Worm (Caenorhabditis elegans) whole organism, L4 larva: ENCODE measurements around the gene ppk-3.
A peak's percentile ranks its signal among the peaks of the same experiment; 100 is the strongest.

Source experiments
- F26F4.8 ChIP-seq: fragments of 200-800 bp; sonication (Bioruptor generic); conservative IDR thresholded peaks from 2 replicates; pipeline ENCODE4 v1.3.6; 2022; ENCODE audit warnings: missing genetic modification characterization, missing compliant biosample characterization
- Y105C5A.15 ChIP-seq: fragments of 200-800 bp; sonication (Bioruptor generic); IDR thresholded peaks from 2 replicates; pipeline ENCODE4 v1.3.6; 2022; ENCODE audit warnings: missing genetic modification characterization, missing compliant biosample characterization
- aha-1 ChIP-seq: fragments of 150-350 bp; peaks from one replicate; lab custom pipeline; 2014; ENCODE audit warnings: missing biosample characterization, missing genetic modification characterization
- ceh-82 ChIP-seq: sonication (generic microtip); optimal IDR thresholded peaks from 2 replicates; lab custom pipeline; 2017; ENCODE audit warnings: missing biosample characterization, missing genetic modification characterization
- daf-8 ChIP-seq: fragments of 200-800 bp; sonication (Bioruptor generic); IDR thresholded peaks from 2 replicates; pipeline ENCODE4 v1.3.6; 2022; ENCODE audit warnings: missing genetic modification characterization, missing compliant biosample characterization
- dmd-6 ChIP-seq: fragments of 200-800 bp; sonication (Bioruptor generic); IDR thresholded peaks from 2 replicates; pipeline ENCODE4 v1.3.6; 2022; ENCODE audit warnings: missing genetic modification reagents, missing genetic modification characterization, missing compliant biosample characterization
- dve-1 ChIP-seq: sonication (generic microtip); optimal IDR thresholded peaks from 2 replicates; lab custom pipeline; 2017; ENCODE audit warnings: antibody characterized with exemption, mild to moderate bottlenecking, missing genetic modification characterization, missing compliant biosample characterization; ENCODE audit not compliant: insufficient read depth
- egl-27 ChIP-seq: sonication (generic microtip); optimal IDR thresholded peaks from 3 replicates; lab custom pipeline; 2017; ENCODE audit warnings: missing biosample characterization, missing genetic modification reagents, missing genetic modification characterization
- hlh-30 ChIP-seq: sonication (generic microtip); optimal IDR thresholded peaks from 2 replicates; lab custom pipeline; 2017; ENCODE audit warnings: antibody characterized with exemption, mild to moderate bottlenecking, missing genetic modification characterization, missing compliant biosample characterization; ENCODE audit not compliant: insufficient read depth
- lin-1 ChIP-seq: fragments of 200-800 bp; sonication (Bioruptor generic); IDR thresholded peaks from 2 replicates; pipeline ENCODE4 v1.3.6; 2022; ENCODE audit warnings: missing genetic modification reagents, missing genetic modification characterization, missing compliant biosample characterization
- lin-15B ChIP-seq: fragments of 150-350 bp; sonication (generic microtip); optimal IDR thresholded peaks from 3 replicates; lab custom pipeline; 2014; ENCODE audit warnings: missing biosample characterization, missing genetic modification characterization
- lin-29 ChIP-seq: fragments of 200-800 bp; sonication (Bioruptor generic); IDR thresholded peaks from 2 replicates; pipeline ENCODE4 v1.3.6; 2022; ENCODE audit warnings: missing genetic modification reagents, missing genetic modification characterization, missing compliant biosample characterization
- madf-5 ChIP-seq, 2 experiments: fragments of 200-800 bp; sonication (Bioruptor generic); IDR thresholded peaks; 2 replicates each; pipeline ENCODE4 v1.3.6; 2022; ENCODE audit warnings: missing compliant biosample characterization in 2 of 2, missing genetic modification characterization in 2 of 2
- mdl-1 ChIP-seq, 2 experiments: fragments of 150-350 bp in 1 of 2; sonication (generic microtip) in 1 of 2; optimal IDR thresholded peaks; 2 replicates each; lab custom pipeline; 2014 to 2017; ENCODE audit warnings: missing biosample characterization in 2 of 2, missing genetic modification characterization in 2 of 2
- mep-1 ChIP-seq: fragments of 150-350 bp; sonication (generic microtip); optimal IDR thresholded peaks from 3 replicates; lab custom pipeline; 2014; ENCODE audit warnings: missing biosample characterization, missing genetic modification characterization
- nhr-25 ChIP-seq: sonication (generic microtip); optimal IDR thresholded peaks from 2 replicates; lab custom pipeline; 2017; ENCODE audit warnings: missing genetic modification characterization, mild to moderate bottlenecking, missing compliant biosample characterization, antibody characterized with exemption, moderate library complexity, borderline replicate concordance; ENCODE audit not compliant: insufficient read depth
- nhr-77 ChIP-seq: fragments of 150-350 bp; optimal IDR thresholded peaks from 2 replicates; lab custom pipeline; 2014; ENCODE audit warnings: missing biosample characterization, missing genetic modification characterization
- pha-4 ChIP-seq, 2 experiments: fragments of 150-350 bp in 1 of 2; fragments of 200-800 bp in 1 of 2; sonication (Bioruptor generic) in 1 of 2; IDR thresholded peaks in 1 of 2; optimal IDR thresholded peaks in 1 of 2; 2 replicates each; pipeline versions ENCODE4 v1.3.6 to Lab custom; 2014 to 2022; ENCODE audit warnings: missing genetic modification characterization in 2 of 2, missing genetic modification reagents in 2 of 2, missing biosample characterization in 1 of 2, missing compliant biosample characterization in 1 of 2
- saeg-2 ChIP-seq: fragments of 200-800 bp; sonication (Bioruptor generic); IDR thresholded peaks from 2 replicates; pipeline ENCODE4 v1.3.6; 2022; ENCODE audit warnings: missing genetic modification reagents, missing genetic modification characterization, missing compliant biosample characterization
- snpc-4 ChIP-seq: fragments of 150-350 bp; optimal IDR thresholded peaks from 2 replicates; lab custom pipeline; 2014; ENCODE audit warnings: missing biosample characterization, missing genetic modification characterization
- unc-39 ChIP-seq: sonication (generic microtip); optimal IDR thresholded peaks from 2 replicates; lab custom pipeline; 2017; ENCODE audit warnings: missing biosample characterization, missing genetic modification characterization

Gene ppk-3

DNA sequence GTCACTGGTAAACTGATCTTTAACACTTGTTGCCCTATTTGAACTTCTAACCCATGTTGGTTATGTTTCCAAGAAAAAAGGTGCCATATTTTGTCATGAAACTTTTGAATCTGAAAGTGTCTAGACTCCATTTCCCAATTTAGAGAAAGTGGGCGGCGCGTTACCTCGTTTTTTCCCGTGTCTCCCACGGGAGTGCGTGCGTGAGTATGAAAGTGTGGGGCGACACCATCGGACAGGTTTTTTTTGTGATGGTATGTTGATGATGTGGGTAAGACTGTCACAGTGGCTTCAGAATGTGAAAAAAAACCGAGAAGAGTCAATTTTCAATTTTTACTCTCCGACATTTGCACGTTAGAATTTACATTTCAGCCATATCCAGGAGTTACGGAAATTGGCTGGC, 30.3 kb upstream of the ppk-3 start:
- peak; percentile 64 for TF ChIP-seq nhr-25 (tag; lab: Kevin White, UChicago)
- TF ChIP-seq F26F4.8 (GFP tag; lab: Robert Waterston, UW) = no peak
- peak; percentile 14 for TF ChIP-seq aha-1 (tag; lab: Kevin White, UChicago)

ce11 chrX:13004491-13005093, 29.1 kb upstream of the ppk-3 start:
- TF ChIP-seq dve-1 (tag; lab: Kevin White, UChicago) = no peak
- no peak for TF ChIP-seq snpc-4 (tag; lab: Kevin White, UChicago)
- no peak for TF ChIP-seq daf-8
- TF ChIP-seq nhr-25 (tag; lab: Kevin White, UChicago) = peak; percentile 74

DNA sequence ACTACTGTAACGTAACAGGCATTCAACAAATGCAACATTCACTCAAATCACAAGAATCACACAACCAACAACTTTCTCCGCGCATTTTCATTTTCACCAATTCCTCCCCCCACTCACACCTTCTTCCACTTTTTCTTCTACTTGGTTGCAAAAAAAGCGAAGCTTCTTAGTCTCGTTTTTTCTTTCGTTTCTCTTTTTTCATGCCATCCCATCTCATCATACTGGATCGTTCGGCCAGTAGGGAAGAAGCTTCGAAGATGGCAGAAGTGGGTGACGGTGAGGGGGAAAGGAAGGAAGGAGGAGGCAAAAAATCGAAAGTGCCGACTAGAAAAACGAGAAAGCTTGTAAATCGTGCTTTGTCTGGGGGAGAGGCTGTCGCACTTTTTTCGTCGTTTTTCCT, 27.6 kb upstream of the ppk-3 start:
- TF ChIP-seq pha-4 (GFP tag; IDR thresholded peaks at IDR 0.05; lab: Robert Waterston, UW) = no peak
- TF ChIP-seq pha-4 (tag; optimal IDR thresholded peaks at IDR 0.05; lab: Kevin White, UChicago) = no peak
- TF ChIP-seq unc-39 (tag; lab: Kevin White, UChicago) = no peak
- peak; percentile 66 for TF ChIP-seq nhr-25 (tag; lab: Kevin White, UChicago)
- TF ChIP-seq nhr-77 (tag; lab: Kevin White, UChicago) = no peak

- no peak for TF ChIP-seq saeg-2 (GFP tag; lab: Robert Waterston, UW)
- no peak for TF ChIP-seq egl-27
- no peak for TF ChIP-seq ceh-82 (tag; lab: Kevin White, UChicago)
- TF ChIP-seq aha-1 (tag; lab: Kevin White, UChicago) = peak; percentile 89
These were observed 26.9 kb upstream of the ppk-3 start for ce11 chrX:13002322-13002721.

ce11 chrX:13000837-13001236, 25.4 kb upstream of the ppk-3 start:
- no peak for TF ChIP-seq lin-29 (GFP tag; lab: Robert Waterston, UW)
- TF ChIP-seq aha-1 (tag; lab: Kevin White, UChicago) = peak; percentile 56
- TF ChIP-seq nhr-25 (tag; lab: Kevin White, UChicago) = peak; percentile 97

DNA sequence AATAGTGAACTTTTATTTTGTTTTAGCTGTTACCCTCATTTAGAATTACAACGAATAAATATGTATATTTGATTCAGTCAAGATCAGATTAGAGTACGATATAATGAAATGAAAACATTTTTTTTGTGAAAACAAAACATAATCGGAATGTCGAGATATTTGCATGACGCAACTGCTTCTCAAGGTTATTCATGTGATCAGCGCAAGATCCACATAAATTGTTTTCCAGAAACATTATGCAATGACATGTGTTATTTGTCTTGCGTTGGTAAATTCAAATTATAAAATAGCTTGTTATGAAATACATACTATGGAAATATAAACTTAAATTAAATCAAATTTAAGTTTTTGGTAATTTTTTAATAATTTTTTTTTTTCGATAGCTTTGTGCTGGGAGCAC, 24.1 kb upstream of the ppk-3 start:
- TF ChIP-seq hlh-30 (tag; lab: Kevin White, UChicago) = peak; percentile 8
- no peak for TF ChIP-seq mep-1 (tag; lab: Kevin White, UChicago)
- peak; percentile 86 for TF ChIP-seq nhr-25 (tag; lab: Kevin White, UChicago)

DNA sequence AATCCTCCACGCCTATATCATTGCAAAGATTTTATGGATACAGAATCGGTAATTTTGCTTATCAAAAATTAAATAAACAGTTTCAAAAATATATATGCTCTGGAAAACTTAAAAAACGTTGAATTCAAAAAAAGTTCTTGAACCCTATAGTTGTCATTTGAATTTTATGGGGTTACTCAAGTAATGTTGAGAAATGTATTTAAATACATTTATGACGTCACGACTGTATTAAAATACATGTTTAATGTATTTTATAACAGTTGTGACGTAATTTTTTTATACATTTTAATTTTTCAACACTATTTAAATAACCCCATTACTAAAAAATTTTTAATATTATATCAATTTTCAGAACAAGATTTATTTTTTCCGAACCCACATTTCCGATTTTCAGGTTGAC, 20.7 kb upstream of the ppk-3 start:
- TF ChIP-seq aha-1 (tag; lab: Kevin White, UChicago) = no peak
- no peak for TF ChIP-seq mdl-1 (tag; optimal IDR thresholded peaks at IDR 0.05; lab: Kevin White, UChicago)
- no peak for TF ChIP-seq lin-1 (GFP tag; lab: Robert Waterston, UW)
- no peak for TF ChIP-seq Y105C5A.15
- no peak for TF ChIP-seq dmd-6 (GFP tag; lab: Robert Waterston, UW)
- no peak for TF ChIP-seq pha-4 (GFP tag; IDR thresholded peaks at IDR 0.05; lab: Robert Waterston, UW)
- no peak for TF ChIP-seq pha-4 (tag; optimal IDR thresholded peaks at IDR 0.05; lab: Kevin White, UChicago)
- TF ChIP-seq unc-39 (tag; lab: Kevin White, UChicago) = no peak
- TF ChIP-seq madf-5 (GFP tag; IDR thresholded peaks at IDR 0.05; lab: Robert Waterston, UW) = no peak
- TF ChIP-seq lin-15B = no peak
